Fruit fly (Drosophila melanogaster) whole organism, embryonic: Measurements from ENCODE around the gene Bap111.
A peak's percentile ranks its signal among the peaks of the same experiment; 100 is the strongest.

Experiments used
- Atf6 ChIP-seq: fragments of 200-800 bp; sonication (Bioruptor generic); IDR thresholded peaks from 2 replicates; pipeline ENCODE4 v1.3.6; 2022; ENCODE audit warnings: missing biosample characterization, missing genetic modification characterization
- Awh ChIP-seq: fragments of 200-800 bp; sonication (Bioruptor generic); IDR thresholded peaks from 2 replicates; pipeline ENCODE4, ENCODE4 v1.3.6; 2022; ENCODE audit warnings: missing biosample characterization, missing genetic modification characterization
- BEAF-32 ChIP-seq: fragments of 200-800 bp; sonication (Bioruptor generic); optimal IDR thresholded peaks from 3 replicates; lab custom pipeline; 2017; ENCODE audit warnings: missing biosample characterization, missing genetic modification characterization, mild to moderate bottlenecking, moderate library complexity, missing genetic modification reagents
- CG10147 ChIP-seq: fragments of 200-800 bp; sonication (Bioruptor generic); optimal IDR thresholded peaks from 2 replicates; lab custom pipeline; 2019; ENCODE audit warnings: missing biosample characterization, mild to moderate bottlenecking, missing genetic modification characterization, moderate library complexity
- CG10209 ChIP-seq: fragments of 200-800 bp; sonication (Bioruptor generic); optimal IDR thresholded peaks from 3 replicates; lab custom pipeline; 2017; ENCODE audit warnings: missing biosample characterization, mild to moderate bottlenecking, missing genetic modification characterization, missing genetic modification reagents
- CG12744 ChIP-seq: fragments of 200-800 bp; sonication (Bioruptor generic); optimal IDR thresholded peaks from 2 replicates; lab custom pipeline; 2016; ENCODE audit warnings: missing biosample characterization, missing genetic modification characterization
- CG13424 ChIP-seq: fragments of 200-800 bp; sonication (Bioruptor generic); optimal IDR thresholded peaks from 2 replicates; lab custom pipeline; 2019; ENCODE audit warnings: missing biosample characterization, mild to moderate bottlenecking, missing genetic modification characterization, moderate library complexity
- CG15514 ChIP-seq: fragments of 200-800 bp; sonication (Bioruptor generic); optimal IDR thresholded peaks from 3 replicates; lab custom pipeline; 2017; ENCODE audit warnings: missing biosample characterization, missing genetic modification characterization, mild to moderate bottlenecking, moderate library complexity, missing genetic modification reagents
- CG15601 ChIP-seq: fragments of 200-800 bp; sonication (Bioruptor generic); optimal IDR thresholded peaks from 3 replicates; lab custom pipeline; 2019; ENCODE audit warnings: missing biosample characterization, mild to moderate bottlenecking, missing genetic modification characterization, moderate library complexity
- CG17829 ChIP-seq: fragments of 200-800 bp; optimal IDR thresholded peaks from 2 replicates; lab custom pipeline; 2019; ENCODE audit warnings: missing biosample characterization, mild to moderate bottlenecking, missing genetic modification characterization, moderate library complexity
- CG2116 ChIP-seq: fragments of 200-800 bp; sonication (Bioruptor generic); optimal IDR thresholded peaks from 3 replicates; lab custom pipeline; 2018; ENCODE audit warnings: missing biosample characterization, mild to moderate bottlenecking, missing genetic modification characterization
- CG2120 ChIP-seq: fragments of 200-800 bp; sonication (Bioruptor generic); optimal IDR thresholded peaks from 3 replicates; lab custom pipeline; 2016; ENCODE audit warnings: missing biosample characterization, missing genetic modification characterization
- CG2129 ChIP-seq: fragments of 200-800 bp; sonication (Bioruptor generic); IDR thresholded peaks from 2 replicates; pipeline ENCODE4 v1.3.6; 2022; ENCODE audit warnings: missing biosample characterization, missing genetic modification characterization; ENCODE audit not compliant: partially characterized antibody
- CG4424 ChIP-seq: fragments of 200-800 bp; sonication (Bioruptor generic); optimal IDR thresholded peaks from 3 replicates; lab custom pipeline; 2016; ENCODE audit warnings: missing biosample characterization, missing genetic modification characterization
- CG7928 ChIP-seq: fragments of 200-800 bp; sonication (Bioruptor generic); optimal IDR thresholded peaks from 2 replicates; lab custom pipeline; 2017; ENCODE audit warnings: missing biosample characterization, mild to moderate bottlenecking, missing genetic modification characterization
- CG8089 ChIP-seq: fragments of 200-800 bp; sonication (Bioruptor generic); optimal IDR thresholded peaks from 3 replicates; lab custom pipeline; 2016; ENCODE audit warnings: missing biosample characterization, missing genetic modification characterization
- CG8924 ChIP-seq: fragments of 200-800 bp; optimal IDR thresholded peaks from 3 replicates; lab custom pipeline; 2019; ENCODE audit warnings: missing biosample characterization, mild to moderate bottlenecking, missing genetic modification characterization, moderate library complexity
- CG8944 ChIP-seq: fragments of 200-800 bp; sonication (Bioruptor generic); optimal IDR thresholded peaks from 3 replicates; lab custom pipeline; 2016; ENCODE audit warnings: missing biosample characterization, missing genetic modification characterization
- CG9797 ChIP-seq: fragments of 200-800 bp; sonication (Bioruptor generic); optimal IDR thresholded peaks from 3 replicates; lab custom pipeline; 2018; ENCODE audit warnings: missing biosample characterization, mild to moderate bottlenecking, missing genetic modification characterization
- CrebB ChIP-seq: fragments of 200-800 bp; sonication (Bioruptor generic); optimal IDR thresholded peaks from 3 replicates; lab custom pipeline; 2018; ENCODE audit warnings: missing biosample characterization, mild to moderate bottlenecking, missing genetic modification characterization
- Dip2 ChIP-seq: fragments of 200-800 bp; sonication (Bioruptor generic); IDR thresholded peaks from 2 replicates; pipeline ENCODE4 v1.3.6; 2022; ENCODE audit warnings: missing biosample characterization, missing genetic modification characterization
- Dp ChIP-seq: fragments of 200-800 bp; sonication (Bioruptor generic); optimal IDR thresholded peaks from 2 replicates; lab custom pipeline; 2018; ENCODE audit warnings: missing biosample characterization, mild to moderate bottlenecking, missing genetic modification characterization, moderate library complexity
- ERR ChIP-seq: fragments of 200-800 bp; sonication (Bioruptor generic); optimal IDR thresholded peaks from 2 replicates; lab custom pipeline; 2016; ENCODE audit warnings: missing biosample characterization, missing genetic modification characterization
- HLH54F ChIP-seq: fragments of 200-800 bp; sonication (Bioruptor generic); optimal IDR thresholded peaks from 3 replicates; lab custom pipeline; 2016; ENCODE audit warnings: missing biosample characterization, missing genetic modification characterization
- Hmx ChIP-seq: fragments of 200-800 bp; sonication (Bioruptor generic); optimal IDR thresholded peaks from 2 replicates; lab custom pipeline; 2016; ENCODE audit warnings: missing biosample characterization, missing genetic modification characterization
- Lhr ChIP-seq: fragments of 200-800 bp; sonication (Bioruptor generic); optimal IDR thresholded peaks from 3 replicates; lab custom pipeline; 2017; ENCODE audit warnings: mild to moderate bottlenecking, missing biosample characterization, missing genetic modification reagents, missing genetic modification characterization
- Nf-YB ChIP-seq: fragments of 200-800 bp; sonication (Bioruptor generic); optimal IDR thresholded peaks from 3 replicates; lab custom pipeline; 2019; ENCODE audit warnings: missing biosample characterization, mild to moderate bottlenecking, missing genetic modification characterization, moderate library complexity
- Nf-YC ChIP-seq: fragments of 200-800 bp; optimal IDR thresholded peaks from 3 replicates; lab custom pipeline; 2019; ENCODE audit warnings: missing biosample characterization, mild to moderate bottlenecking, missing genetic modification characterization, moderate library complexity
- NfI ChIP-seq: fragments of 200-800 bp; sonication (Bioruptor generic); optimal IDR thresholded peaks from 3 replicates; lab custom pipeline; 2018; ENCODE audit warnings: missing biosample characterization, mild to moderate bottlenecking, missing genetic modification characterization, moderate library complexity
- PHDP ChIP-seq: fragments of 200-800 bp; sonication (Bioruptor generic); optimal IDR thresholded peaks from 3 replicates; lab custom pipeline; 2018; ENCODE audit warnings: missing biosample characterization, mild to moderate bottlenecking, missing genetic modification characterization, moderate library complexity
- Stat92E ChIP-seq, 3 experiments: fragments of >200 bp in 2 of 3; fragments of 200-800 bp in 1 of 3; sonication (Bioruptor generic) in 1 of 3; optimal IDR thresholded peaks; 2 replicates each; lab custom pipeline; 2017 to 2019; ENCODE audit warnings: missing biosample characterization in 3 of 3, missing genetic modification characterization in 3 of 3, mild to moderate bottlenecking in 1 of 3, moderate library complexity in 1 of 3
- ase ChIP-seq: fragments of 200-800 bp; sonication (Bioruptor generic); IDR thresholded peaks from 3 replicates; pipeline ENCODE4 v1.3.6; 2022; ENCODE audit warnings: missing biosample characterization, missing genetic modification characterization
- crp ChIP-seq, 2 experiments: fragments of 200-800 bp; sonication (Bioruptor generic); optimal IDR thresholded peaks; 2 replicates in 1 of 2; 3 replicates in 1 of 2; lab custom pipeline; 2017; ENCODE audit warnings: missing biosample characterization in 2 of 2, missing genetic modification characterization in 2 of 2, mild to moderate bottlenecking in 1 of 2, moderate library complexity in 1 of 2
- fd3F ChIP-seq: fragments of 200-800 bp; sonication (Bioruptor generic); optimal IDR thresholded peaks from 2 replicates; lab custom pipeline; 2018; ENCODE audit warnings: missing biosample characterization, mild to moderate bottlenecking, missing genetic modification characterization, moderate library complexity
- ftz-f1 ChIP-seq: fragments of 200-800 bp; sonication (Bioruptor generic); optimal IDR thresholded peaks from 2 replicates; lab custom pipeline; 2016; ENCODE audit warnings: missing biosample characterization, missing genetic modification characterization
- grau ChIP-seq: fragments of 200-800 bp; optimal IDR thresholded peaks from 3 replicates; lab custom pipeline; 2019; ENCODE audit warnings: missing biosample characterization, mild to moderate bottlenecking, missing genetic modification characterization, moderate library complexity
- ind ChIP-seq: fragments of 200-800 bp; sonication (Bioruptor generic); optimal IDR thresholded peaks from 3 replicates; lab custom pipeline; 2016; ENCODE audit warnings: missing biosample characterization, missing genetic modification characterization
- jigr1 ChIP-seq: fragments of 200-800 bp; sonication (Bioruptor generic); IDR thresholded peaks from 3 replicates; pipeline ENCODE4 v1.3.6; 2022; ENCODE audit warnings: missing biosample characterization, missing genetic modification characterization
- kni ChIP-seq: fragments of 200-800 bp; sonication (Bioruptor generic); optimal IDR thresholded peaks from 3 replicates; lab custom pipeline; 2017; ENCODE audit warnings: mild to moderate bottlenecking, missing biosample characterization, missing genetic modification reagents, missing genetic modification characterization
- pzg ChIP-seq: fragments of 200-800 bp; sonication (Bioruptor generic); optimal IDR thresholded peaks from 3 replicates; lab custom pipeline; 2018; ENCODE audit warnings: missing biosample characterization, mild to moderate bottlenecking, missing genetic modification characterization, moderate library complexity
- ro ChIP-seq: fragments of 200-800 bp; sonication (Bioruptor generic); IDR thresholded peaks from 2 replicates; pipeline ENCODE4 v1.3.6; 2022; ENCODE audit warnings: missing biosample characterization, missing genetic modification characterization
- slou ChIP-seq: fragments of 200-800 bp; sonication (Bioruptor generic); optimal IDR thresholded peaks from 3 replicates; lab custom pipeline; 2016; ENCODE audit warnings: missing biosample characterization, missing genetic modification characterization
- sob ChIP-seq: fragments of 200-800 bp; sonication (Bioruptor generic); IDR thresholded peaks from 2 replicates; pipeline ENCODE4 v1.3.6; 2022; ENCODE audit warnings: missing biosample characterization, missing genetic modification characterization
- stwl ChIP-seq: fragments of 200-800 bp; sonication (Bioruptor generic); optimal IDR thresholded peaks from 3 replicates; lab custom pipeline; 2018; ENCODE audit warnings: missing biosample characterization, mild to moderate bottlenecking, missing genetic modification characterization, moderate library complexity
- sug ChIP-seq: fragments of 200-800 bp; optimal IDR thresholded peaks from 2 replicates; lab custom pipeline; 2019; ENCODE audit warnings: missing biosample characterization, mild to moderate bottlenecking, missing genetic modification characterization, moderate library complexity
- tll ChIP-seq, 2 experiments: fragments of 200-800 bp in 1 of 2; fragments of >200 bp in 1 of 2; sonication (Bioruptor generic) in 1 of 2; optimal IDR thresholded peaks; 2 replicates each; lab custom pipeline; 2017 to 2019; ENCODE audit warnings: missing biosample characterization in 2 of 2, missing genetic modification characterization in 2 of 2, mild to moderate bottlenecking in 1 of 2, moderate library complexity in 1 of 2
- trem ChIP-seq: fragments of 200-800 bp; optimal IDR thresholded peaks from 3 replicates; lab custom pipeline; 2019; ENCODE audit warnings: missing biosample characterization, mild to moderate bottlenecking, missing genetic modification characterization, moderate library complexity
- trh ChIP-seq: fragments of 200-800 bp; sonication (Bioruptor generic); optimal IDR thresholded peaks from 2 replicates; lab custom pipeline; 2016; ENCODE audit warnings: missing biosample characterization, missing genetic modification characterization
- tx ChIP-seq: fragments of 200-800 bp; sonication (Bioruptor generic); optimal IDR thresholded peaks from 2 replicates; lab custom pipeline; 2016; ENCODE audit warnings: missing biosample characterization, missing genetic modification characterization
- z ChIP-seq: fragments of 200-800 bp; sonication (Bioruptor generic); IDR thresholded peaks from 3 replicates; pipeline ENCODE4 v1.3.6; 2022; ENCODE audit warnings: missing biosample characterization, missing genetic modification characterization

The Bap111 gene

dm6 chrX:9148989-9149522 is at the start of gene Bap111, which contains the start of gene fh (continued):
- TF ChIP-seq BEAF-32 (GFP tag; lab: Kevin White, UChicago): peak; percentile 42
- TF ChIP-seq grau (tag; lab: Kevin White, UChicago): peak; percentile 19
- no peak for TF ChIP-seq CrebB (tag; lab: Kevin White, UChicago)
- no peak for TF ChIP-seq Hmx
- no peak for TF ChIP-seq PHDP
- no peak for TF ChIP-seq tll (GFP tag; optimal IDR thresholded peaks at IDR 0.05; lab: Kevin White, UChicago)
- no peak for TF ChIP-seq Nf-YC (tag; lab: Kevin White, UChicago)
- TF ChIP-seq pzg (GFP tag; lab: Kevin White, UChicago): peak; percentile 48
- TF ChIP-seq Dip2: no peak
- peak in 1 of 3 experiments; percentile 48 for TF ChIP-seq Stat92E (GFP tag; optimal IDR thresholded peaks at IDR 0.05; lab: Kevin White, UChicago)
- peak; percentile 7 for TF ChIP-seq CG15601 (tag; lab: Kevin White, UChicago)
- TF ChIP-seq CG10209 (GFP tag; lab: Kevin White, UChicago): no peak
- TF ChIP-seq stwl (tag; lab: Kevin White, UChicago): peak; percentile 27
- TF ChIP-seq sob: no peak
- TF ChIP-seq ERR (GFP tag; lab: Kevin White, UChicago): no peak
- TF ChIP-seq jigr1: no peak
- peak; percentile 22 for TF ChIP-seq Dp (GFP tag; lab: Kevin White, UChicago)
- TF ChIP-seq CG9797 (GFP tag; lab: Kevin White, UChicago): peak; percentile 78
- TF ChIP-seq slou (GFP tag; lab: Kevin White, UChicago): no peak
- no peak for TF ChIP-seq trh (GFP tag; lab: Kevin White, UChicago)
- no peak for TF ChIP-seq NfI
- TF ChIP-seq Atf6 (GFP tag; lab: Robert Waterston, UW): no peak
- peak; percentile 27 for TF ChIP-seq CG8924
- TF ChIP-seq Lhr (GFP tag; lab: Kevin White, UChicago): no peak
- TF ChIP-seq CG17829 (tag; lab: Kevin White, UChicago): peak; percentile 19
- no peak for TF ChIP-seq tx (GFP tag; lab: Kevin White, UChicago)
- no peak for TF ChIP-seq CG13424 (tag; lab: Kevin White, UChicago)
- TF ChIP-seq CG2129 (GFP tag; lab: Robert Waterston, UW): no peak
- TF ChIP-seq sug (tag; lab: Kevin White, UChicago): peak; percentile 7
- peak; percentile 9 for TF ChIP-seq CG2120
- TF ChIP-seq CG8089 (GFP tag; lab: Kevin White, UChicago): no peak
- no peak for TF ChIP-seq CG8944
- peak; percentile 99 for TF ChIP-seq trem
- no peak for TF ChIP-seq HLH54F (GFP tag; lab: Kevin White, UChicago)
- no peak for TF ChIP-seq crp (GFP tag; optimal IDR thresholded peaks at IDR 0.05; lab: Kevin White, UChicago)
- TF ChIP-seq Awh (GFP tag; lab: Robert Waterston, UW): no peak
- TF ChIP-seq CG2116: peak; percentile 22
- no peak for TF ChIP-seq CG7928 (GFP tag; lab: Kevin White, UChicago)
- TF ChIP-seq ind (GFP tag; lab: Kevin White, UChicago): no peak
- no peak for TF ChIP-seq z (GFP tag; lab: Robert Waterston, UW)
- no peak for TF ChIP-seq ro
- TF ChIP-seq CG15514 (GFP tag; lab: Kevin White, UChicago): peak; percentile 12
- TF ChIP-seq fd3F (GFP tag; lab: Kevin White, UChicago): no peak
- TF ChIP-seq CG10147 (GFP tag; lab: Kevin White, UChicago): no peak
- no peak for TF ChIP-seq ftz-f1
- TF ChIP-seq CG12744 (GFP tag; lab: Kevin White, UChicago): no peak
- no peak for TF ChIP-seq Nf-YB (GFP tag; lab: Kevin White, UChicago)
- TF ChIP-seq ase (GFP tag; lab: Robert Waterston, UW): no peak
- TF ChIP-seq CG4424 (GFP tag; lab: Kevin White, UChicago): no peak
- no peak for TF ChIP-seq kni
